Worm (Caenorhabditis elegans) whole organism, young adult: ENCODE measurements around the gene rps-0.

ENCODE experiments used
- hmg-1.2 ChIP-seq: fragments of 200-800 bp; sonication (Bioruptor generic); IDR thresholded peaks from 2 replicates; pipeline ENCODE4 v1.3.6; 2022; ENCODE audit warnings: missing genetic modification reagents, missing genetic modification characterization, missing compliant biosample characterization
- mcd-1 ChIP-seq: fragments of 200-800 bp; sonication (Bioruptor generic); IDR thresholded peaks from 2 replicates; pipeline ENCODE4 v1.3.6; 2022; ENCODE audit warnings: missing genetic modification reagents, missing genetic modification characterization, missing compliant biosample characterization
- pbrm-1 ChIP-seq: fragments of 200-800 bp; sonication (Bioruptor generic); IDR thresholded peaks from 2 replicates; pipeline ENCODE4 v1.3.6; 2022; ENCODE audit warnings: missing genetic modification reagents, missing genetic modification characterization, missing compliant biosample characterization
- tbx-9 ChIP-seq: sonication (generic microtip); optimal IDR thresholded peaks from 2 replicates; lab custom pipeline; 2016; ENCODE audit warnings: borderline replicate concordance, missing genetic modification characterization, inconsistent platforms, missing compliant biosample characterization

Gene rps-0

ce11 chrIII:4703932-4704454 is 49.9 kb downstream of the rps-0 start, which contains the start of the genes clp-2 and mrpl-16 (continued):
- TF ChIP-seq pbrm-1 (GFP tag; lab: Robert Waterston, UW) (no peak), hmg-1.2 (GFP tag; lab: Robert Waterston, UW) (peak; percentile 96), mcd-1 (GFP tag; lab: Robert Waterston, UW) (peak; percentile 51; the same call in 1 of the 2 replicates), tbx-9 (tag; lab: Kevin White, UChicago) (no peak)
